Worm (Caenorhabditis elegans) whole organism, late embryonic: Measurements from ENCODE around the gene K10H10.7.

Experiments used
- dve-1 ChIP-seq: sonication (generic microtip); optimal IDR thresholded peaks from 2 replicates; lab custom pipeline; 2017; ENCODE audit warnings: antibody characterized with exemption, mild to moderate bottlenecking, missing genetic modification characterization, missing compliant biosample characterization
- lin-11 ChIP-seq: fragments of 200-800 bp; sonication (Bioruptor generic); optimal IDR thresholded peaks from 2 replicates; lab custom pipeline; 2018; ENCODE audit warnings: mild to moderate bottlenecking, missing genetic modification characterization, missing compliant biosample characterization

DNA sequence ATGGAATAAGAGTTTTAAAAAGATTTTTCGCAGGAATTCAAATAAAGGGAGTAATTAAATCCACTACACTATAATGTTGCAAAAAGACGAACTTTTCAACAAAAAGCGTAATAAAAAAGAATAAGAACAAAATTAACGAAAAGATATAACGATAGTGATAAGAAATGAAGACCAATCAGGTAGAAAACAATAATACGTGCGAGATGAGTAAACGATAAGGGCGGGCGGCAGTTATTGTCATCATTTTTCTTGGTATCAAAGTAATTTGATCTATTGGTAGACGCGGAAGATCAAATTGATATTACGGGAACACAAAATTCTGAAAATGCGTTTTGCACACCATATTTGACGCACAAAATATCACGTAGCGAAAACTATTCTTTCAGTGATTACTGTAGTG lies 13.0 kb downstream of the K10H10.7 start:
- TF ChIP-seq dve-1 (tag; lab: Kevin White, UChicago), result no peak
- no peak for TF ChIP-seq lin-11 (tag; lab: Kevin White, UChicago)
